Worm (Caenorhabditis elegans) whole organism, L2 larva: Measurements from ENCODE around the gene acr-25.

Source experiments
- ceh-82 ChIP-seq: fragments of 150-350 bp; optimal IDR thresholded peaks from 2 replicates; lab custom pipeline; 2014; ENCODE audit warnings: missing biosample characterization, missing genetic modification characterization
- lin-11 ChIP-seq: fragments of 150-350 bp; sonication (generic microtip); optimal IDR thresholded peaks from 2 replicates; lab custom pipeline; 2014; ENCODE audit warnings: missing biosample characterization, missing genetic modification characterization, inconsistent platforms, mixed read lengths
- snpc-4 ChIP-seq: fragments of 150-350 bp; optimal IDR thresholded peaks from 2 replicates; lab custom pipeline; 2014; ENCODE audit warnings: missing biosample characterization, missing genetic modification characterization
- unc-62 ChIP-seq: fragments of 150-350 bp; optimal IDR thresholded peaks from 2 replicates; lab custom pipeline; 2014; ENCODE audit warnings: missing biosample characterization, missing genetic modification reagents, missing genetic modification characterization

- no peak for TF ChIP-seq ceh-82
- TF ChIP-seq unc-62 (GFP tag; lab: Kevin White, UChicago) = no peak
- no peak for TF ChIP-seq snpc-4 (tag; lab: Kevin White, UChicago)
- TF ChIP-seq lin-11 (tag; lab: Kevin White, UChicago) = no peak
Measured at ce11 chrIV:6491915-6492314, 27.8 kb downstream of the acr-25 start.
